Worm (Caenorhabditis elegans) whole organism, L1 larva: Measurements from ENCODE around the gene catp-8.

Source experiments
- C04F5.9 ChIP-seq: sonication (generic microtip); optimal IDR thresholded peaks from 2 replicates; lab custom pipeline; 2016; ENCODE audit warnings: missing genetic modification characterization, missing compliant biosample characterization
- C16A3.4 ChIP-seq: fragments of 150-350 bp; optimal IDR thresholded peaks from 2 replicates; lab custom pipeline; 2014; ENCODE audit warnings: missing biosample characterization, missing genetic modification characterization
- C34B4.2 ChIP-seq: sonication (generic microtip); optimal IDR thresholded peaks from 2 replicates; lab custom pipeline; 2017; ENCODE audit warnings: mild to moderate bottlenecking, missing genetic modification characterization, missing compliant biosample characterization
- F16B12.6 ChIP-seq: fragments of 150-350 bp; optimal IDR thresholded peaks from 2 replicates; lab custom pipeline; 2014; ENCODE audit warnings: missing biosample characterization, missing genetic modification characterization
- Y116A8C.19 ChIP-seq: sonication (generic microtip); optimal IDR thresholded peaks from 2 replicates; lab custom pipeline; 2016; ENCODE audit warnings: missing compliant biosample characterization, missing genetic modification characterization, borderline replicate concordance
- ama-1 ChIP-seq: fragments of 150-350 bp; optimal IDR thresholded peaks from 2 replicates; lab custom pipeline; 2014
- ceh-63 ChIP-seq: fragments of 200-800 bp; sonication (Bioruptor generic); optimal IDR thresholded peaks from 2 replicates; lab custom pipeline; 2018; ENCODE audit warnings: mild to moderate bottlenecking, missing genetic modification characterization, missing compliant biosample characterization
- ceh-8 ChIP-seq: fragments of 200-800 bp; sonication (Bioruptor generic); optimal IDR thresholded peaks from 2 replicates; lab custom pipeline; 2018; ENCODE audit warnings: mild to moderate bottlenecking, missing genetic modification characterization, moderate library complexity, missing compliant biosample characterization
- ceh-82 ChIP-seq, 3 experiments: fragments of 150-350 bp in 1 of 3; sonication (generic microtip) in 2 of 3; optimal IDR thresholded peaks; 2 replicates each; lab custom pipeline; 2014 to 2017; ENCODE audit warnings: missing biosample characterization in 3 of 3, missing genetic modification characterization in 3 of 3
- ceh-88 ChIP-seq: fragments of 200-800 bp; sonication (Bioruptor generic); IDR thresholded peaks from 2 replicates; pipeline ENCODE4 v1.3.6; 2022; ENCODE audit warnings: missing genetic modification characterization, missing compliant biosample characterization
- ces-1 ChIP-seq: fragments of 150-350 bp; optimal IDR thresholded peaks from 2 replicates; lab custom pipeline; 2014; ENCODE audit warnings: missing biosample characterization, missing genetic modification reagents, missing genetic modification characterization
- dpl-1 ChIP-seq, 3 experiments: fragments of 150-350 bp in 2 of 3; sonication (generic microtip) in 1 of 3; optimal IDR thresholded peaks; 2 replicates each; lab custom pipeline; 2014 to 2017; ENCODE audit warnings: missing biosample characterization in 3 of 3, missing genetic modification characterization in 3 of 3, missing genetic modification reagents in 3 of 3
- dsc-1 ChIP-seq: sonication (generic microtip); optimal IDR thresholded peaks from 2 replicates; lab custom pipeline; 2016; ENCODE audit warnings: mild to moderate bottlenecking, missing genetic modification characterization, missing compliant biosample characterization
- efl-1 ChIP-seq, 4 experiments: fragments of 150-350 bp; optimal IDR thresholded peaks in 3 of 4; peaks in 1 of 4; 1 replicate in 1 of 4; 2 replicates in 3 of 4; lab custom pipeline; 2014; ENCODE audit warnings: missing biosample characterization in 2 of 4, missing genetic modification characterization in 2 of 4, missing genetic modification reagents in 2 of 4
- efl-3 ChIP-seq: fragments of 200-800 bp; sonication (Bioruptor generic); optimal IDR thresholded peaks from 2 replicates; lab custom pipeline; 2018; ENCODE audit warnings: mild to moderate bottlenecking, missing genetic modification characterization, missing compliant biosample characterization
- fkh-8 ChIP-seq: sonication (generic microtip); optimal IDR thresholded peaks from 2 replicates; lab custom pipeline; 2016; ENCODE audit warnings: mild to moderate bottlenecking, missing genetic modification characterization, missing compliant biosample characterization
- fos-1 ChIP-seq: fragments of 150-350 bp; optimal IDR thresholded peaks from 2 replicates; lab custom pipeline; 2014; ENCODE audit warnings: missing biosample characterization, missing genetic modification characterization
- hlh-17 ChIP-seq: fragments of 200-800 bp; sonication (Bioruptor generic); optimal IDR thresholded peaks from 2 replicates; lab custom pipeline; 2018; ENCODE audit warnings: missing genetic modification characterization, mild to moderate bottlenecking, missing compliant biosample characterization, moderate library complexity, borderline replicate concordance
- hlh-4 ChIP-seq: sonication (generic microtip); optimal IDR thresholded peaks from 2 replicates; lab custom pipeline; 2016; ENCODE audit warnings: mild to moderate bottlenecking, missing genetic modification characterization, missing compliant biosample characterization
- hpl-2 ChIP-seq: fragments of 150-350 bp; optimal IDR thresholded peaks from 2 replicates; lab custom pipeline; 2014; ENCODE audit warnings: missing biosample characterization, missing genetic modification reagents, missing genetic modification characterization
- irx-1 ChIP-seq: sonication (generic microtip); optimal IDR thresholded peaks from 2 replicates; lab custom pipeline; 2016; ENCODE audit warnings: missing genetic modification characterization, missing compliant biosample characterization
- isw-1 ChIP-seq: fragments of 200-800 bp; sonication (Bioruptor generic); IDR thresholded peaks from 2 replicates; pipeline ENCODE4 v1.3.6; 2022; ENCODE audit warnings: missing genetic modification characterization, missing compliant biosample characterization
- lin-13 ChIP-seq: fragments of 150-350 bp; optimal IDR thresholded peaks from 2 replicates; lab custom pipeline; 2014; ENCODE audit warnings: missing biosample characterization, missing genetic modification reagents, missing genetic modification characterization
- lin-14 ChIP-seq: fragments of 200-800 bp; sonication (Bioruptor generic); optimal IDR thresholded peaks from 2 replicates; lab custom pipeline; 2018; ENCODE audit warnings: mild to moderate bottlenecking, missing genetic modification characterization, moderate library complexity, missing compliant biosample characterization
- lin-15B ChIP-seq: fragments of 150-350 bp; sonication (generic microtip); optimal IDR thresholded peaks from 3 replicates; lab custom pipeline; 2014; ENCODE audit warnings: missing biosample characterization, missing genetic modification characterization
- lin-39 ChIP-seq: fragments of 150-350 bp; optimal IDR thresholded peaks from 2 replicates; lab custom pipeline; 2014; ENCODE audit warnings: missing biosample characterization, missing genetic modification reagents, missing genetic modification characterization
- lsy-2 ChIP-seq, 2 experiments: fragments of 150-350 bp; optimal IDR thresholded peaks; 2 replicates each; lab custom pipeline; 2014; ENCODE audit warnings: missing biosample characterization in 2 of 2, missing genetic modification characterization in 2 of 2
- mdl-1 ChIP-seq, 2 experiments: fragments of 150-350 bp; optimal IDR thresholded peaks; 2 replicates each; lab custom pipeline; 2014 to 2017; ENCODE audit warnings: missing biosample characterization in 2 of 2, missing genetic modification characterization in 2 of 2, inconsistent platforms in 1 of 2
- mef-2 ChIP-seq: fragments of 150-350 bp; optimal IDR thresholded peaks from 2 replicates; lab custom pipeline; 2014; ENCODE audit warnings: missing biosample characterization, missing genetic modification characterization
- nhr-12 ChIP-seq: sonication (generic microtip); optimal IDR thresholded peaks from 2 replicates; lab custom pipeline; 2017; ENCODE audit warnings: missing biosample characterization, missing genetic modification characterization
- nhr-19 ChIP-seq: fragments of 200-800 bp; sonication (Bioruptor generic); conservative IDR thresholded peaks from 2 replicates; pipeline ENCODE4 v1.3.6; 2022; ENCODE audit warnings: missing genetic modification characterization, missing compliant biosample characterization
- nhr-237 ChIP-seq: fragments of 150-350 bp; optimal IDR thresholded peaks from 2 replicates; lab custom pipeline; 2014; ENCODE audit warnings: missing biosample characterization, missing genetic modification characterization
- nhr-28 ChIP-seq: fragments of 150-350 bp; optimal IDR thresholded peaks from 2 replicates; lab custom pipeline; 2014; ENCODE audit warnings: missing biosample characterization, missing genetic modification characterization
- nhr-71 ChIP-seq: sonication (generic microtip); optimal IDR thresholded peaks from 2 replicates; lab custom pipeline; 2016; ENCODE audit warnings: mild to moderate bottlenecking, missing genetic modification characterization, moderate library complexity, missing compliant biosample characterization
- nhr-76 ChIP-seq: sonication (generic microtip); optimal IDR thresholded peaks from 2 replicates; lab custom pipeline; 2017; ENCODE audit warnings: missing biosample characterization, missing genetic modification characterization
- nhr-77 ChIP-seq: fragments of 150-350 bp; optimal IDR thresholded peaks from 2 replicates; lab custom pipeline; 2014; ENCODE audit warnings: missing biosample characterization, missing genetic modification characterization
- nhr-85 ChIP-seq: sonication (generic microtip); peaks from one replicate; lab custom pipeline; 2016; ENCODE audit warnings: missing genetic modification characterization, inconsistent platforms, missing compliant biosample characterization
- pag-3 ChIP-seq: sonication (generic microtip); optimal IDR thresholded peaks from 2 replicates; lab custom pipeline; 2017; ENCODE audit warnings: missing genetic modification characterization, mild to moderate bottlenecking, missing compliant biosample characterization, antibody characterized with exemption, borderline replicate concordance; ENCODE audit not compliant: insufficient read depth
- pax-3 ChIP-seq: fragments of 200-800 bp; sonication (Bioruptor generic); optimal IDR thresholded peaks from 2 replicates; lab custom pipeline; 2018; ENCODE audit warnings: mild to moderate bottlenecking, missing genetic modification characterization, moderate library complexity, missing compliant biosample characterization
- pqm-1 ChIP-seq: sonication (generic microtip); optimal IDR thresholded peaks from 3 replicates; lab custom pipeline; 2017; ENCODE audit warnings: missing biosample characterization, missing genetic modification characterization
- skn-1 ChIP-seq: fragments of 150-350 bp; optimal IDR thresholded peaks from 2 replicates; lab custom pipeline; 2014; ENCODE audit warnings: missing biosample characterization, missing genetic modification characterization
- snu-23 ChIP-seq: sonication (generic microtip); optimal IDR thresholded peaks from 2 replicates; lab custom pipeline; 2016; ENCODE audit warnings: missing genetic modification characterization, missing compliant biosample characterization
- sptf-1 ChIP-seq: fragments of 150-350 bp; optimal IDR thresholded peaks from 2 replicates; lab custom pipeline; 2014; ENCODE audit warnings: missing biosample characterization, missing genetic modification characterization
- sup-37 ChIP-seq: fragments of 200-800 bp; sonication (Bioruptor generic); optimal IDR thresholded peaks from 2 replicates; lab custom pipeline; 2018; ENCODE audit warnings: mild to moderate bottlenecking, missing genetic modification characterization, missing compliant biosample characterization
- swsn-7 ChIP-seq: sonication (generic microtip); optimal IDR thresholded peaks from 2 replicates; lab custom pipeline; 2016; ENCODE audit warnings: missing genetic modification characterization, missing compliant biosample characterization
- tlp-1 ChIP-seq: fragments of 150-350 bp; optimal IDR thresholded peaks from 2 replicates; lab custom pipeline; 2014; ENCODE audit warnings: missing biosample characterization, missing genetic modification characterization
- unc-62 ChIP-seq: fragments of 150-350 bp; optimal IDR thresholded peaks from 2 replicates; lab custom pipeline; 2014; ENCODE audit warnings: missing biosample characterization, missing genetic modification reagents, missing genetic modification characterization
- unc-98 ChIP-seq: fragments of 200-800 bp; sonication (Bioruptor generic); IDR thresholded peaks from 2 replicates; pipeline ENCODE4 v1.3.6; 2022; ENCODE audit warnings: missing genetic modification characterization, missing compliant biosample characterization
- vab-15 ChIP-seq: sonication (generic microtip); optimal IDR thresholded peaks from 2 replicates; lab custom pipeline; 2017; ENCODE audit warnings: missing genotype, mild to moderate bottlenecking, missing genetic modification characterization, missing compliant biosample characterization
- xbp-1 ChIP-seq: sonication (generic microtip); optimal IDR thresholded peaks from 2 replicates; lab custom pipeline; 2016; ENCODE audit warnings: missing genetic modification characterization, missing compliant biosample characterization
- zag-1 ChIP-seq: fragments of 150-350 bp; optimal IDR thresholded peaks from 2 replicates; lab custom pipeline; 2014; ENCODE audit warnings: missing biosample characterization, missing genetic modification characterization
- zip-4 ChIP-seq: fragments of 200-800 bp; sonication (Bioruptor generic); optimal IDR thresholded peaks from 2 replicates; lab custom pipeline; 2018; ENCODE audit warnings: mild to moderate bottlenecking, missing genetic modification characterization, moderate library complexity, missing compliant biosample characterization
- ztf-11 ChIP-seq, 2 experiments: sonication (generic microtip); optimal IDR thresholded peaks; 2 replicates each; lab custom pipeline; 2016 to 2017; ENCODE audit warnings: missing genetic modification characterization in 2 of 2, missing biosample characterization in 1 of 2, missing compliant biosample characterization in 1 of 2

catp-8 gene

DNA sequence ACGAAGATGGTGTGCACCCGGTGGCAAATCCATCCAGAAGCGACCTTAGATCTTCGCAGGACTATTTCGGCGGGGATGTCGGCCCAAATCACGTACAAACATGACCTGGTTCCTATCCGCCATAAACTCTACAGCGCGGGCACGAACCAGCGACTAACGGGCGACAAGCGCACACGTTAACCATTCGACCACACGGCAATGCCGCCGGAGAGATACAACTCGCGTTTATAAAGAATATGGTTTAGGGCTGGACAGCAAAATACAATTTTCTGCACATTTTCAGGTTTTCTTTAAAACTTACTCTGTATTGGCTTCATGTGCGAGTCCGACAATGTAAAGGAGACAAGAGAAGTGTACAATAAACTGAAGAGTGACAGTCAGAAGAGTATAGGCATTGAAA, 5.0 kb downstream of the catp-8 start (continued):
- TF ChIP-seq lin-39 (tag; lab: Kevin White, UChicago) (no peak), C34B4.2 (tag; lab: Kevin White, UChicago) (no peak), snu-23 (peak; percentile 79), efl-3 (GFP tag; lab: Kevin White, UChicago) (no peak), fos-1 (tag; lab: Kevin White, UChicago) (no peak), pax-3 (tag; lab: Kevin White, UChicago) (peak; percentile 34), unc-98 (GFP tag; lab: Robert Waterston, UW) (no peak; the same call in 1 of the 2 replicates), vab-15 (tag; lab: Kevin White, UChicago) (peak; percentile 80), mef-2 (tag; lab: Kevin White, UChicago) (no peak), isw-1 (0 out of 2 replicates have a peak, but pooled peaks have one; percentile 2), lsy-2 (tag; optimal IDR thresholded peaks at IDR 0.05; lab: Kevin White, UChicago) (peak; percentile 57 to 70), mdl-1 (tag; optimal IDR thresholded peaks at IDR 0.05; lab: Kevin White, UChicago) (peak in 1 of 2 experiments; percentile 52), nhr-28 (tag; lab: Kevin White, UChicago) (no peak), nhr-77 (tag; lab: Kevin White, UChicago) (peak; percentile 46), Y116A8C.19 (tag; lab: Kevin White, UChicago) (no peak), nhr-12 (tag; lab: Kevin White, UChicago) (no peak), sptf-1 (tag; lab: Kevin White, UChicago) (no peak), nhr-71 (tag; lab: Kevin White, UChicago) (peak; percentile 76), dpl-1 (GFP tag; optimal IDR thresholded peaks at IDR 0.05; lab: Kevin White, UChicago) (peak in 2 of 3 experiments; percentile 39 to 49), efl-1 (optimal IDR thresholded peaks at IDR 0.05; lab: Kevin White, UChicago) (peak; percentile 52 to 64), efl-1 (GFP tag; optimal IDR thresholded peaks at IDR 0.05 in 1 of 2; lab: Kevin White, UChicago) (peak; percentile 32 to 95), ceh-88 (GFP tag; lab: Robert Waterston, UW) (no peak), dsc-1 (peak; percentile 62), zip-4 (peak; percentile 28), fkh-8 (tag; lab: Kevin White, UChicago) (peak; percentile 45), C16A3.4 (tag; lab: Kevin White, UChicago) (peak; percentile 83), ztf-11 (tag; optimal IDR thresholded peaks at IDR 0.05; lab: Kevin White, UChicago) (peak in 1 of 2 experiments; percentile 50), xbp-1 (tag; lab: Kevin White, UChicago) (peak; percentile 51), ama-1 (peak; percentile 59), lin-14 (GFP tag; lab: Kevin White, UChicago) (peak; percentile 63), swsn-7 (tag; lab: Kevin White, UChicago) (peak; percentile 68), F16B12.6 (no peak), ceh-63 (GFP tag; lab: Kevin White, UChicago) (no peak), nhr-76 (peak; percentile 46), C04F5.9 (peak; percentile 38), lin-13 (peak; percentile 45), skn-1 (tag; lab: Kevin White, UChicago) (peak; percentile 41), zag-1 (no peak), nhr-19 (GFP tag; lab: Robert Waterston, UW) (peak; percentile 53), lin-15B (tag; lab: Kevin White, UChicago) (no peak), irx-1 (tag; lab: Kevin White, UChicago) (peak; percentile 56), hlh-17 (GFP tag; lab: Kevin White, UChicago) (no peak), pqm-1 (no peak), sup-37 (GFP tag; lab: Kevin White, UChicago) (no peak), nhr-85 (no peak), unc-62 (GFP tag; lab: Kevin White, UChicago) (no peak), pag-3 (tag; lab: Kevin White, UChicago) (no peak), hpl-2 (GFP tag; lab: Kevin White, UChicago) (peak; percentile 32), ceh-8 (GFP tag; lab: Kevin White, UChicago) (no peak), nhr-237 (tag; lab: Kevin White, UChicago) (no peak), hlh-4 (tag; lab: Kevin White, UChicago) (no peak), ces-1 (no peak), ceh-82 (tag; optimal IDR thresholded peaks at IDR 0.05; lab: Kevin White, UChicago) (peak; percentile 3 to 63 (median 19)), tlp-1 (tag; lab: Kevin White, UChicago) (no peak)
